Fruit fly (Drosophila melanogaster): ENCODE results near the gene CG32461.

CG32461 gene

DNA sequence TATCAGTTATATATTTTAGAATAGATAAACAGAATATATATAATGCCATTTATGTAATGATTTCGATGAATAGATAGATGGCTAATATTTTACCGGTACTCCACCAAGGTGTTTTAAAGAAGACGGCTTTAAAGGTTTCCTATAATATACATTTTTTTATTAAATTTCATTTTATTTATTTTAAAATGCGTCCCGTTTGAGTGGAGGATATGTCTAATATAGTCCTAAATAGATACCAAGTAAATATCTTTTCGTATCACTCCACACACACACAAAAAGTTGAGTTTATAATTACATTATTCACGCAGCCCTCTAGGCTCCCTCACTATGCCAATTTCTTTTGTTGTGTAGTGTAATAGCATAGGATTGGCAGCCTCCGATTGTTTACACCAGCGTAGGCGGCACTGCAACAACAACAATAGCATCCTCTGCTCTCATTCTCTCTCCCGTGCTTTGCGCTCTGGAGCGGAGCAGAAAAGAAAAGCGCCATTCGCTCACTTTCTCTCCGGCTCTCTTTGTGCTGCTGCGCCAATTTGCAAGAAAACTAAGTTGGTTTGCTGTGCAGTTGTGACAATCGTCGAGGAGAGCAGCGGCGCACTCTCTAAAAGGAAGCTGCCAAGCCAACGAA lies 45.1 kb downstream of the CG32461 start, which contains the start of gene CG12768 (continued):
- TF ChIP-seq CG34406 (GFP tag; optimal IDR thresholded peaks at IDR 0.05), result peak; percentile 49
- TF ChIP-seq topi (GFP tag; optimal IDR thresholded peaks at IDR 0.05), result peak; percentile 16
- no peak for TF ChIP-seq Eip93F (GFP tag; optimal IDR thresholded peaks at IDR 0.05)
- TF ChIP-seq Blimp-1 (GFP tag; optimal IDR thresholded peaks at IDR 0.05), result peak; percentile 18
- TF ChIP-seq CG6792 (GFP tag; optimal IDR thresholded peaks at IDR 0.05), result no peak
- peak; percentile 4 for TF ChIP-seq Sox14 (GFP tag; optimal IDR thresholded peaks at IDR 0.05)
- TF ChIP-seq esn (GFP tag; optimal IDR thresholded peaks at IDR 0.05), result peak; percentile 41
- TF ChIP-seq OdsH (GFP tag; optimal IDR thresholded peaks at IDR 0.05), result peak; percentile 29
- TF ChIP-seq spab (GFP tag; optimal IDR thresholded peaks at IDR 0.05), result peak; percentile 67
- no peak for TF ChIP-seq CG15336 (GFP tag; IDR thresholded peaks at IDR 0.05)
- TF ChIP-seq CG8632 (GFP tag; optimal IDR thresholded peaks at IDR 0.05), result peak; percentile 37
- TF ChIP-seq Met (GFP tag; optimal IDR thresholded peaks at IDR 0.05), result peak; percentile 7
- no peak for TF ChIP-seq cyc (GFP tag; optimal IDR thresholded peaks at IDR 0.05)
- TF ChIP-seq CG7368 (GFP tag; optimal IDR thresholded peaks at IDR 0.05), result no peak
- peak; percentile 3 for TF ChIP-seq Sox15 (GFP tag; optimal IDR thresholded peaks at IDR 0.05)
- peak; percentile 30 for TF ChIP-seq pdm3 (GFP tag; optimal IDR thresholded peaks at IDR 0.05)
- peak in 1 of 2 experiments; percentile 48 for TF ChIP-seq salr (GFP tag; optimal IDR thresholded peaks at IDR 0.05)

dm6 chr3L:22909325-22909904 lies 45.7 kb downstream of the CG32461 start:
- TF ChIP-seq svp (GFP tag) (peak; percentile 70), CG6163 (GFP tag; IDR thresholded peaks at IDR 0.05) (0 out of 3 replicates have a peak, but pooled peaks have one; percentile 9), Eip78C (GFP tag) (peak; percentile 69), net (GFP tag; optimal IDR thresholded peaks at IDR 0.05) (no peak)
